Fruit fly (Drosophila melanogaster) whole organism, embryonic: ENCODE measurements around the gene fz.
A peak's percentile ranks its signal among the peaks of the same experiment; 100 is the strongest.

ENCODE experiments used
- Atf3 ChIP-seq: fragments of 200-800 bp; sonication (Bioruptor generic); optimal IDR thresholded peaks from 3 replicates; lab custom pipeline; 2016; ENCODE audit warnings: missing biosample characterization, missing genetic modification characterization
- BtbVII ChIP-seq: fragments of 200-800 bp; sonication (Bioruptor generic); optimal IDR thresholded peaks from 3 replicates; lab custom pipeline; 2017; ENCODE audit warnings: missing biosample characterization, mild to moderate bottlenecking, missing genetic modification characterization
- CG10209 ChIP-seq: fragments of 200-800 bp; sonication (Bioruptor generic); optimal IDR thresholded peaks from 3 replicates; lab custom pipeline; 2017; ENCODE audit warnings: missing biosample characterization, mild to moderate bottlenecking, missing genetic modification characterization, missing genetic modification reagents
- CG1024 ChIP-seq: fragments of 200-800 bp; sonication (Bioruptor generic); IDR thresholded peaks from 2 replicates; pipeline ENCODE4 v1.3.6; 2022; ENCODE audit warnings: missing biosample characterization, missing genetic modification characterization
- CG10565 ChIP-seq: fragments of 200-800 bp; sonication (Bioruptor generic); optimal IDR thresholded peaks from 3 replicates; lab custom pipeline; 2016; ENCODE audit warnings: missing biosample characterization, mild to moderate bottlenecking, missing genetic modification characterization
- CG11398 ChIP-seq: fragments of 200-800 bp; sonication (Bioruptor generic); optimal IDR thresholded peaks from 2 replicates; lab custom pipeline; 2016; ENCODE audit warnings: missing biosample characterization, missing genetic modification characterization
- CG12236 ChIP-seq: fragments of 200-800 bp; sonication (Bioruptor generic); optimal IDR thresholded peaks from 2 replicates; lab custom pipeline; 2016; ENCODE audit warnings: missing biosample characterization, missing genetic modification characterization
- CG12744 ChIP-seq: fragments of 200-800 bp; sonication (Bioruptor generic); optimal IDR thresholded peaks from 2 replicates; lab custom pipeline; 2016; ENCODE audit warnings: missing biosample characterization, missing genetic modification characterization
- CG14860 ChIP-seq: fragments of 200-800 bp; sonication (Bioruptor generic); IDR thresholded peaks from 3 replicates; pipeline ENCODE4 v1.3.6; 2022; ENCODE audit warnings: missing biosample characterization, missing genetic modification characterization; ENCODE audit not compliant: partially characterized antibody
- CG15011 ChIP-seq: fragments of 200-800 bp; sonication (Bioruptor generic); optimal IDR thresholded peaks from 3 replicates; lab custom pipeline; 2018; ENCODE audit warnings: missing biosample characterization, mild to moderate bottlenecking, missing genetic modification characterization
- CG15514 ChIP-seq: fragments of 200-800 bp; sonication (Bioruptor generic); optimal IDR thresholded peaks from 3 replicates; lab custom pipeline; 2017; ENCODE audit warnings: missing biosample characterization, missing genetic modification characterization, mild to moderate bottlenecking, moderate library complexity, missing genetic modification reagents
- CG15696 ChIP-seq: fragments of 200-800 bp; sonication (Bioruptor generic); optimal IDR thresholded peaks from 2 replicates; lab custom pipeline; 2019; ENCODE audit warnings: missing biosample characterization, mild to moderate bottlenecking, missing genetic modification characterization, moderate library complexity
- CG18764 ChIP-seq: fragments of 200-800 bp; sonication (Bioruptor generic); optimal IDR thresholded peaks from 3 replicates; lab custom pipeline; 2016; ENCODE audit warnings: missing biosample characterization, missing genetic modification characterization
- CG2116 ChIP-seq: fragments of 200-800 bp; sonication (Bioruptor generic); optimal IDR thresholded peaks from 3 replicates; lab custom pipeline; 2018; ENCODE audit warnings: missing biosample characterization, mild to moderate bottlenecking, missing genetic modification characterization
- CG30020 ChIP-seq: fragments of 200-800 bp; optimal IDR thresholded peaks from 2 replicates; lab custom pipeline; 2019; ENCODE audit warnings: missing biosample characterization, mild to moderate bottlenecking, missing genetic modification characterization, moderate library complexity
- CG3065 ChIP-seq: fragments of 200-800 bp; sonication (Bioruptor generic); optimal IDR thresholded peaks from 2 replicates; lab custom pipeline; 2016; ENCODE audit warnings: missing biosample characterization, missing genetic modification characterization
- CG32532 ChIP-seq: fragments of 200-800 bp; sonication (Bioruptor generic); IDR thresholded peaks from 2 replicates; pipeline ENCODE4 v1.3.6; 2022; ENCODE audit warnings: missing biosample characterization, missing genetic modification characterization
- CG33213 ChIP-seq: fragments of 200-800 bp; sonication (Bioruptor generic); optimal IDR thresholded peaks from 3 replicates; lab custom pipeline; 2016; ENCODE audit warnings: missing biosample characterization, missing genetic modification characterization
- CG4404 ChIP-seq: fragments of 200-800 bp; sonication (Bioruptor generic); IDR thresholded peaks from 2 replicates; pipeline ENCODE4 v1.3.6; 2022; ENCODE audit warnings: missing biosample characterization, missing genetic modification characterization
- CG4820 ChIP-seq: fragments of 200-800 bp; sonication (Bioruptor generic); optimal IDR thresholded peaks from 3 replicates; lab custom pipeline; 2016; ENCODE audit warnings: missing biosample characterization, missing genetic modification characterization
- CG6254 ChIP-seq: fragments of 200-800 bp; sonication (Bioruptor generic); optimal IDR thresholded peaks from 3 replicates; lab custom pipeline; 2017; ENCODE audit warnings: mild to moderate bottlenecking, missing biosample characterization, missing genetic modification reagents, missing genetic modification characterization
- CG6683 ChIP-seq: fragments of 200-800 bp; sonication (Bioruptor generic); optimal IDR thresholded peaks from 2 replicates; lab custom pipeline; 2017; ENCODE audit warnings: missing biosample characterization, mild to moderate bottlenecking, missing genetic modification characterization, missing genetic modification reagents
- CG7357 ChIP-seq: fragments of 200-800 bp; sonication (Bioruptor generic); IDR thresholded peaks from 3 replicates; pipeline ENCODE4 v1.3.6; 2022; ENCODE audit warnings: missing biosample characterization, missing genetic modification characterization
- CG8281 ChIP-seq: fragments of 200-800 bp; sonication (Bioruptor generic); optimal IDR thresholded peaks from 2 replicates; lab custom pipeline; 2018; ENCODE audit warnings: missing biosample characterization, mild to moderate bottlenecking, missing genetic modification characterization, moderate library complexity
- CG9817 ChIP-seq: fragments of 200-800 bp; sonication (Bioruptor generic); optimal IDR thresholded peaks from 2 replicates; lab custom pipeline; 2018; ENCODE audit warnings: missing biosample characterization, mild to moderate bottlenecking, missing genetic modification characterization, moderate library complexity
- Dll ChIP-seq: fragments of 200-800 bp; sonication (Bioruptor generic); IDR thresholded peaks from 4 replicates; pipeline ENCODE4 v1.3.6; 2022; ENCODE audit warnings: missing biosample characterization, missing genetic modification characterization; ENCODE audit not compliant: partially characterized antibody
- Doc2 ChIP-seq: fragments of 200-800 bp; sonication (Bioruptor generic); IDR thresholded peaks from 2 replicates; pipeline ENCODE4 v1.3.6; 2022; ENCODE audit warnings: missing biosample characterization, missing genetic modification characterization
- Elba2 ChIP-seq: fragments of 200-800 bp; sonication (Bioruptor generic); optimal IDR thresholded peaks from 3 replicates; lab custom pipeline; 2016; ENCODE audit warnings: missing biosample characterization, missing genetic modification characterization
- Fer2 ChIP-seq: fragments of 200-800 bp; sonication (Bioruptor generic); optimal IDR thresholded peaks from 2 replicates; lab custom pipeline; 2018; ENCODE audit warnings: missing biosample characterization, mild to moderate bottlenecking, missing genetic modification characterization, moderate library complexity
- Fer3 ChIP-seq: fragments of 200-800 bp; sonication (Bioruptor generic); optimal IDR thresholded peaks from 2 replicates; lab custom pipeline; 2018; ENCODE audit warnings: missing biosample characterization, mild to moderate bottlenecking, missing genetic modification characterization, moderate library complexity
- Gug ChIP-seq: fragments of 200-800 bp; sonication (Bioruptor generic); IDR thresholded peaks from 4 replicates; pipeline ENCODE4 v1.3.6; 2022; ENCODE audit warnings: missing biosample characterization, missing genetic modification characterization
- HLHmδ ChIP-seq: fragments of 200-800 bp; sonication (Bioruptor generic); optimal IDR thresholded peaks from 2 replicates; lab custom pipeline; 2018; ENCODE audit warnings: missing biosample characterization, mild to moderate bottlenecking, missing genetic modification characterization, moderate library complexity
- Hmr ChIP-seq: fragments of 200-800 bp; sonication (Bioruptor generic); optimal IDR thresholded peaks from 3 replicates; lab custom pipeline; 2017; ENCODE audit warnings: mild to moderate bottlenecking, missing biosample characterization, missing genetic modification reagents, missing genetic modification characterization
- NC2β ChIP-seq: fragments of 200-800 bp; sonication (Bioruptor generic); optimal IDR thresholded peaks from 2 replicates; lab custom pipeline; 2016; ENCODE audit warnings: missing biosample characterization, missing genetic modification characterization
- Scr ChIP-seq: fragments of 200-800 bp; sonication (Bioruptor generic); IDR thresholded peaks from 2 replicates; pipeline ENCODE4 v1.3.6; 2022; ENCODE audit warnings: missing biosample characterization, missing genetic modification characterization; ENCODE audit not compliant: partially characterized antibody
- cas ChIP-seq: fragments of 200-800 bp; sonication (Bioruptor generic); IDR thresholded peaks from 2 replicates; pipeline ENCODE4 v1.3.6; 2022; ENCODE audit warnings: missing biosample characterization, missing genetic modification characterization
- croc ChIP-seq: fragments of 200-800 bp; sonication (Bioruptor generic); conservative IDR thresholded peaks from 3 replicates; pipeline ENCODE4 v1.3.6; 2022; ENCODE audit warnings: missing biosample characterization, missing genetic modification characterization
- crp ChIP-seq, 2 experiments: fragments of 200-800 bp; sonication (Bioruptor generic); optimal IDR thresholded peaks; 2 replicates in 1 of 2; 3 replicates in 1 of 2; lab custom pipeline; 2017; ENCODE audit warnings: missing biosample characterization in 2 of 2, missing genetic modification characterization in 2 of 2, mild to moderate bottlenecking in 1 of 2, moderate library complexity in 1 of 2
- eyg ChIP-seq: fragments of 200-800 bp; sonication (Bioruptor generic); optimal IDR thresholded peaks from 3 replicates; lab custom pipeline; 2016; ENCODE audit warnings: missing biosample characterization, missing genetic modification characterization
- fd96Cb ChIP-seq: fragments of 200-800 bp; sonication (Bioruptor generic); optimal IDR thresholded peaks from 2 replicates; lab custom pipeline; 2018; ENCODE audit warnings: missing biosample characterization, mild to moderate bottlenecking, missing genetic modification characterization, moderate library complexity
- h ChIP-seq: fragments of >200 bp; optimal IDR thresholded peaks from 2 replicates; lab custom pipeline; 2017
- jing ChIP-seq: fragments of 200-800 bp; sonication (Bioruptor generic); optimal IDR thresholded peaks from 2 replicates; lab custom pipeline; 2018; ENCODE audit warnings: missing biosample characterization, mild to moderate bottlenecking, missing genetic modification characterization
- lmd ChIP-seq: fragments of 200-800 bp; sonication (Bioruptor generic); IDR thresholded peaks from 2 replicates; pipeline ENCODE4 v1.3.6; 2022; ENCODE audit warnings: missing biosample characterization, missing genetic modification characterization
- nau ChIP-seq: fragments of 200-800 bp; sonication (Bioruptor generic); optimal IDR thresholded peaks from 3 replicates; lab custom pipeline; 2017; ENCODE audit warnings: missing biosample characterization, mild to moderate bottlenecking, missing genetic modification characterization, missing genetic modification reagents
- org-1 ChIP-seq: fragments of 200-800 bp; sonication (Bioruptor generic); optimal IDR thresholded peaks from 2 replicates; lab custom pipeline; 2017; ENCODE audit warnings: missing biosample characterization, missing genetic modification characterization
- pnt ChIP-seq: fragments of 200-800 bp; sonication (Bioruptor generic); optimal IDR thresholded peaks from 3 replicates; lab custom pipeline; 2016; ENCODE audit warnings: missing biosample characterization, missing genetic modification characterization
- slou ChIP-seq: fragments of 200-800 bp; sonication (Bioruptor generic); optimal IDR thresholded peaks from 3 replicates; lab custom pipeline; 2016; ENCODE audit warnings: missing biosample characterization, missing genetic modification characterization
- ssp ChIP-seq: fragments of 200-800 bp; sonication (Bioruptor generic); IDR thresholded peaks from 2 replicates; pipeline ENCODE4 v1.3.6; 2022; ENCODE audit warnings: missing biosample characterization, missing genetic modification characterization
- tio ChIP-seq: fragments of 200-800 bp; sonication (Bioruptor generic); optimal IDR thresholded peaks from 2 replicates; lab custom pipeline; 2017; ENCODE audit warnings: missing biosample characterization, missing genetic modification characterization, inconsistent platforms
- tup ChIP-seq: fragments of 200-800 bp; sonication (Bioruptor generic); optimal IDR thresholded peaks from 2 replicates; lab custom pipeline; 2016; ENCODE audit warnings: missing biosample characterization, mild to moderate bottlenecking, missing genetic modification characterization, moderate library complexity
- vfl ChIP-seq: fragments of 200-800 bp; sonication (Bioruptor generic); optimal IDR thresholded peaks from 2 replicates; lab custom pipeline; 2016; ENCODE audit warnings: missing biosample characterization, missing genetic modification characterization

The fz gene

dm6 chr3L:14325285-14325684, 51.1 kb downstream of the fz start (continued):
- no peak for TF ChIP-seq CG1024 (GFP tag; lab: Robert Waterston, UW)
- TF ChIP-seq CG6683 (GFP tag; lab: Kevin White, UChicago) = no peak
- TF ChIP-seq Hmr (GFP tag; lab: Kevin White, UChicago) = peak; percentile 27
- no peak; the same call in 1 of the 2 replicates for TF ChIP-seq CG32532
- peak; percentile 71 for TF ChIP-seq fd96Cb
- peak; percentile 5 for TF ChIP-seq slou (GFP tag; lab: Kevin White, UChicago)
- no peak for TF ChIP-seq CG7357 (GFP tag; lab: Robert Waterston, UW)
- TF ChIP-seq vfl (GFP tag; lab: Kevin White, UChicago) = no peak
- peak; percentile 61 for TF ChIP-seq croc
- TF ChIP-seq Dll (GFP tag; lab: Robert Waterston, UW) = no peak
- peak; percentile 53 for TF ChIP-seq lmd (GFP tag; lab: Robert Waterston, UW)
- TF ChIP-seq CG15514 = peak; percentile 19
- TF ChIP-seq CG30020 = peak; percentile 10
- peak; percentile 9 for TF ChIP-seq CG2116
- TF ChIP-seq pnt (GFP tag; lab: Kevin White, UChicago) = no peak
- peak; percentile 25; the same call in 1 of the 4 replicates for TF ChIP-seq Gug (GFP tag; lab: Robert Waterston, UW)
- TF ChIP-seq nau = peak; percentile 17
- peak; percentile 63 for TF ChIP-seq CG4820 (GFP tag; lab: Kevin White, UChicago)
- TF ChIP-seq Fer2 (tag; lab: Kevin White, UChicago) = no peak
- no peak for TF ChIP-seq crp (GFP tag; optimal IDR thresholded peaks at IDR 0.05; lab: Kevin White, UChicago)
- TF ChIP-seq BtbVII (GFP tag; lab: Kevin White, UChicago) = peak; percentile 15
- no peak for TF ChIP-seq Elba2 (GFP tag; lab: Kevin White, UChicago)
- peak; percentile 24 for TF ChIP-seq CG15696 (tag; lab: Kevin White, UChicago)
- no peak for TF ChIP-seq NC2β
- TF ChIP-seq CG33213 = no peak
- TF ChIP-seq tup = no peak
- no peak for TF ChIP-seq Atf3 (GFP tag; lab: Kevin White, UChicago)
- no peak for TF ChIP-seq CG11398 (GFP tag; lab: Kevin White, UChicago)
- TF ChIP-seq CG12744 (GFP tag; lab: Kevin White, UChicago) = no peak
- no peak for TF ChIP-seq CG10565 (GFP tag; lab: Kevin White, UChicago)
- no peak for TF ChIP-seq cas (GFP tag; lab: Robert Waterston, UW)
- TF ChIP-seq CG6254 (GFP tag; lab: Kevin White, UChicago) = peak; percentile 62
- TF ChIP-seq CG14860 (GFP tag; lab: Robert Waterston, UW) = no peak
- TF ChIP-seq h (lab: Kevin White, UChicago) = no peak
- peak; percentile 19 for TF ChIP-seq CG8281
- no peak for TF ChIP-seq CG12236 (GFP tag; lab: Kevin White, UChicago)
- peak; percentile 39 for TF ChIP-seq Fer3
- TF ChIP-seq CG3065 = no peak
- TF ChIP-seq CG9817 (tag; lab: Kevin White, UChicago) = peak; percentile 21
- TF ChIP-seq Scr (GFP tag; lab: Robert Waterston, UW) = no peak
- no peak for TF ChIP-seq ssp (GFP tag; lab: Robert Waterston, UW)
- peak; percentile 13 for TF ChIP-seq jing (GFP tag; lab: Kevin White, UChicago)
- no peak for TF ChIP-seq Doc2
- TF ChIP-seq CG15011 (GFP tag; lab: Kevin White, UChicago) = no peak
- TF ChIP-seq tio (GFP tag; lab: Kevin White, UChicago) = peak; percentile 24
- TF ChIP-seq org-1 = peak; percentile 28
- no peak for TF ChIP-seq eyg
- TF ChIP-seq HLHmδ = no peak
- no peak for TF ChIP-seq CG4404 (GFP tag; lab: Robert Waterston, UW)
- no peak for TF ChIP-seq CG18764 (GFP tag; lab: Kevin White, UChicago)
- peak; percentile 51 for TF ChIP-seq CG10209 (GFP tag; lab: Kevin White, UChicago)
